Worm (Caenorhabditis elegans) whole organism, mixed stage, embryonic: ENCODE data around the gene vit-5.

Source experiments
- bed-3 ChIP-seq: fragments of 200-800 bp; sonication (Bioruptor generic); optimal IDR thresholded peaks from 3 replicates; lab custom pipeline; 2018; ENCODE audit warnings: mild to moderate bottlenecking, missing genetic modification characterization, moderate library complexity, missing compliant biosample characterization
- ceh-83 ChIP-seq: fragments of 200-800 bp; sonication (Bioruptor generic); optimal IDR thresholded peaks from 2 replicates; lab custom pipeline; 2018; ENCODE audit warnings: mild to moderate bottlenecking, missing genetic modification characterization, missing compliant biosample characterization
- ces-1 ChIP-seq: fragments of 150-350 bp; optimal IDR thresholded peaks from 2 replicates; lab custom pipeline; 2014; ENCODE audit warnings: missing biosample characterization, missing genetic modification reagents, missing genetic modification characterization
- cnd-1 ChIP-seq: fragments of 200-800 bp; sonication (Bioruptor generic); optimal IDR thresholded peaks from 2 replicates; lab custom pipeline; 2018; ENCODE audit warnings: mild to moderate bottlenecking, missing genetic modification characterization, missing compliant biosample characterization
- drap-1 ChIP-seq: fragments of 200-800 bp; sonication (Bioruptor generic); optimal IDR thresholded peaks from 3 replicates; lab custom pipeline; 2018; ENCODE audit warnings: mild to moderate bottlenecking, missing genetic modification characterization, missing compliant biosample characterization
- elt-1 ChIP-seq: sonication (generic microtip); optimal IDR thresholded peaks from 2 replicates; lab custom pipeline; 2017; ENCODE audit warnings: missing genetic modification characterization, mild to moderate bottlenecking, missing compliant biosample characterization, antibody characterized with exemption, moderate library complexity, borderline replicate concordance; ENCODE audit not compliant: insufficient read depth
- elt-3 ChIP-seq: fragments of 150-350 bp; optimal IDR thresholded peaks from 2 replicates; lab custom pipeline; 2014; ENCODE audit warnings: missing biosample characterization, missing genetic modification characterization
- flh-1 ChIP-seq: fragments of 200-800 bp; sonication (Bioruptor generic); optimal IDR thresholded peaks from 2 replicates; lab custom pipeline; 2018; ENCODE audit warnings: mild to moderate bottlenecking, missing genetic modification characterization, moderate library complexity, missing compliant biosample characterization
- ham-2 ChIP-seq: fragments of 200-800 bp; sonication (Bioruptor generic); optimal IDR thresholded peaks from 2 replicates; lab custom pipeline; 2018; ENCODE audit warnings: mild to moderate bottlenecking, missing genetic modification characterization, missing compliant biosample characterization
- hlh-1 ChIP-seq: fragments of 150-350 bp; optimal IDR thresholded peaks from 2 replicates; lab custom pipeline; 2014; ENCODE audit warnings: missing biosample characterization, missing genetic modification reagents, missing genetic modification characterization
- lin-32 ChIP-seq: fragments of 200-800 bp; sonication (Bioruptor generic); optimal IDR thresholded peaks from 2 replicates; lab custom pipeline; 2018; ENCODE audit warnings: mild to moderate bottlenecking, missing genetic modification characterization, missing compliant biosample characterization
- lsy-2 ChIP-seq: fragments of 150-350 bp; optimal IDR thresholded peaks from 2 replicates; lab custom pipeline; 2014; ENCODE audit warnings: missing biosample characterization, missing genetic modification characterization
- mab-5 ChIP-seq: fragments of 150-350 bp; optimal IDR thresholded peaks from 2 replicates; lab custom pipeline; 2014; ENCODE audit warnings: missing biosample characterization, missing genetic modification characterization
- mep-1 ChIP-seq: fragments of 150-350 bp; optimal IDR thresholded peaks from 2 replicates; lab custom pipeline; 2017; ENCODE audit warnings: missing biosample characterization, missing genetic modification reagents, missing genetic modification characterization, inconsistent platforms
- mls-2 ChIP-seq: sonication (generic microtip); optimal IDR thresholded peaks from 2 replicates; lab custom pipeline; 2016; ENCODE audit warnings: mild to moderate bottlenecking, missing genetic modification characterization, moderate library complexity, missing compliant biosample characterization
- nhr-12 ChIP-seq: fragments of 150-350 bp; optimal IDR thresholded peaks from 2 replicates; lab custom pipeline; 2014; ENCODE audit warnings: missing biosample characterization, missing genetic modification characterization
- nhr-2 ChIP-seq: fragments of 150-350 bp; optimal IDR thresholded peaks from 2 replicates; lab custom pipeline; 2014; ENCODE audit warnings: missing biosample characterization, missing genetic modification characterization
- nhr-28 ChIP-seq: fragments of 150-350 bp; optimal IDR thresholded peaks from 2 replicates; lab custom pipeline; 2014; ENCODE audit warnings: missing biosample characterization, missing genetic modification characterization
- nhr-76 ChIP-seq: sonication (generic microtip); optimal IDR thresholded peaks from 2 replicates; lab custom pipeline; 2017; ENCODE audit warnings: missing biosample characterization, missing genetic modification characterization
- pha-4 ChIP-seq: fragments of 150-350 bp; optimal IDR thresholded peaks from 2 replicates; lab custom pipeline; 2018; ENCODE audit warnings: missing biosample characterization, missing genetic modification reagents, missing genetic modification characterization
- snpc-4 ChIP-seq: fragments of 150-350 bp; optimal IDR thresholded peaks from 2 replicates; lab custom pipeline; 2014; ENCODE audit warnings: missing biosample characterization, missing genetic modification characterization
- sptf-1 ChIP-seq: sonication (generic microtip); optimal IDR thresholded peaks from 2 replicates; lab custom pipeline; 2017; ENCODE audit warnings: mild to moderate bottlenecking, missing genetic modification characterization, moderate library complexity, missing compliant biosample characterization
- tbx-8 ChIP-seq: fragments of 200-800 bp; sonication (Bioruptor generic); optimal IDR thresholded peaks from 2 replicates; lab custom pipeline; 2018; ENCODE audit warnings: mild to moderate bottlenecking, missing genetic modification characterization, moderate library complexity, missing compliant biosample characterization
- unc-120 ChIP-seq: sonication (generic microtip); optimal IDR thresholded peaks from 2 replicates; lab custom pipeline; 2017; ENCODE audit warnings: missing genetic modification characterization, missing compliant biosample characterization; ENCODE audit not compliant: poor library complexity, severe bottlenecking
- unc-39 ChIP-seq: fragments of 150-350 bp; optimal IDR thresholded peaks from 2 replicates; lab custom pipeline; 2014; ENCODE audit warnings: missing biosample characterization, missing genetic modification characterization
- unc-62 ChIP-seq: fragments of 150-350 bp; optimal IDR thresholded peaks from 2 replicates; lab custom pipeline; 2014; ENCODE audit warnings: missing biosample characterization, missing genetic modification reagents, missing genetic modification characterization
- zip-8 ChIP-seq: fragments of 150-350 bp; optimal IDR thresholded peaks from 2 replicates; lab custom pipeline; 2014; ENCODE audit warnings: missing biosample characterization, missing genetic modification characterization
- ztf-11 ChIP-seq: fragments of 150-350 bp; optimal IDR thresholded peaks from 2 replicates; lab custom pipeline; 2014; ENCODE audit warnings: missing biosample characterization, missing genetic modification characterization

Gene vit-5

ce11 chrX:3439823-3440222 is 36.6 kb downstream of the vit-5 start:
- TF ChIP-seq hlh-1 (tag; lab: Kevin White, UChicago) (peak; percentile 63), sptf-1 (tag; lab: Kevin White, UChicago) (no peak)

- TF ChIP-seq unc-62 (GFP tag; lab: Kevin White, UChicago): peak; percentile 39
- TF ChIP-seq zip-8 (tag; lab: Kevin White, UChicago): no peak
- no peak for TF ChIP-seq pha-4
These were observed 37.0 kb downstream of the vit-5 start for ce11 chrX:3440308-3440707.

ce11 chrX:3441539-3441938 is 38.3 kb downstream of the vit-5 start, which contains the start of gene ZK813.3:
ZK813.3 (plus strand) TSS chrX:3441839.
- TF ChIP-seq hlh-1 (tag; lab: Kevin White, UChicago): no peak
- TF ChIP-seq nhr-2 (tag; lab: Kevin White, UChicago): no peak
- no peak for TF ChIP-seq pha-4
- TF ChIP-seq mep-1: no peak
- no peak for TF ChIP-seq unc-120
- TF ChIP-seq tbx-8 (GFP tag; lab: Kevin White, UChicago): no peak
- TF ChIP-seq unc-62 (GFP tag; lab: Kevin White, UChicago): no peak
- TF ChIP-seq bed-3 (GFP tag; lab: Kevin White, UChicago): no peak
- TF ChIP-seq, all 35 proteins: peak for 0

ce11 chrX:3443526-3443925 is 40.3 kb downstream of the vit-5 start, which contains the start of gene ZK813.2:
ZK813.2 (plus strand) TSS chrX:3443826.
- no peak for TF ChIP-seq mab-5 (tag; lab: Kevin White, UChicago)
- no peak for TF ChIP-seq ces-1 (GFP tag; lab: Kevin White, UChicago)
- no peak for TF ChIP-seq nhr-12 (tag; lab: Kevin White, UChicago)
- no peak for TF ChIP-seq lsy-2 (tag; lab: Kevin White, UChicago)
- TF ChIP-seq sptf-1 (tag; lab: Kevin White, UChicago): no peak
- TF ChIP-seq cnd-1 (tag; lab: Kevin White, UChicago): no peak
- TF ChIP-seq ceh-83 (GFP tag; lab: Kevin White, UChicago): no peak

- TF ChIP-seq snpc-4 (tag; lab: Kevin White, UChicago) (no peak), ceh-83 (GFP tag; lab: Kevin White, UChicago) (no peak), elt-1 (tag; lab: Kevin White, UChicago) (no peak), unc-39 (tag; lab: Kevin White, UChicago) (no peak), nhr-76 (tag; lab: Kevin White, UChicago) (no peak), sptf-1 (tag; lab: Kevin White, UChicago) (no peak), zip-8 (tag; lab: Kevin White, UChicago) (no peak), flh-1 (GFP tag; lab: Kevin White, UChicago) (no peak), lin-32 (GFP tag; lab: Kevin White, UChicago) (no peak), elt-3 (no peak), mep-1 (no peak), lsy-2 (tag; lab: Kevin White, UChicago) (no peak), bed-3 (GFP tag; lab: Kevin White, UChicago) (no peak), drap-1 (GFP tag; lab: Kevin White, UChicago) (no peak), ham-2 (GFP tag; lab: Kevin White, UChicago) (no peak)
These were observed 41.2 kb downstream of the vit-5 start, which contains the start of gene ZK813.7 for ce11 chrX:3444514-3444913. ZK813.7 (plus strand) TSS chrX:3444814.

ce11 chrX:3446011-3446410 is 42.7 kb downstream of the vit-5 start, which contains the start of gene ZK813.1:
ZK813.1 (plus strand) TSS chrX:3446311.
- TF ChIP-seq cnd-1 (tag; lab: Kevin White, UChicago): no peak
- TF ChIP-seq ham-2 (GFP tag; lab: Kevin White, UChicago): no peak
- no peak for TF ChIP-seq zip-8 (tag; lab: Kevin White, UChicago)
- TF ChIP-seq mls-2 (tag; lab: Kevin White, UChicago): no peak
- TF ChIP-seq unc-39 (tag; lab: Kevin White, UChicago): no peak
- no peak for TF ChIP-seq nhr-76 (tag; lab: Kevin White, UChicago)
- TF ChIP-seq unc-120: no peak
- TF ChIP-seq ztf-11 (tag; lab: Kevin White, UChicago): no peak
- TF ChIP-seq bed-3 (GFP tag; lab: Kevin White, UChicago): no peak
- no peak for TF ChIP-seq ceh-83 (GFP tag; lab: Kevin White, UChicago)
- TF ChIP-seq nhr-28: no peak
